Fruit fly (Drosophila melanogaster) whole organism, embryonic: ENCODE data around the gene Rab3GAP1.

Experiments used
- Atf6 ChIP-seq: fragments of 200-800 bp; sonication (Bioruptor generic); IDR thresholded peaks from 2 replicates; pipeline ENCODE4 v1.3.6; 2022; ENCODE audit warnings: missing biosample characterization, missing genetic modification characterization
- Bdp1 ChIP-seq: fragments of 200-800 bp; sonication (Bioruptor generic); optimal IDR thresholded peaks from 3 replicates; lab custom pipeline; 2016; ENCODE audit warnings: missing biosample characterization, missing genetic modification characterization
- BtbVII ChIP-seq: fragments of 200-800 bp; sonication (Bioruptor generic); optimal IDR thresholded peaks from 3 replicates; lab custom pipeline; 2017; ENCODE audit warnings: missing biosample characterization, mild to moderate bottlenecking, missing genetic modification characterization
- CG11456 ChIP-seq: fragments of 200-800 bp; sonication (Bioruptor generic); IDR thresholded peaks from 3 replicates; pipeline ENCODE4 v1.3.6; 2022; ENCODE audit warnings: missing biosample characterization, missing genetic modification characterization
- CG14710 ChIP-seq: fragments of 200-800 bp; sonication (Bioruptor generic); optimal IDR thresholded peaks from 3 replicates; lab custom pipeline; 2019; ENCODE audit warnings: missing biosample characterization, mild to moderate bottlenecking, missing genetic modification characterization, moderate library complexity
- CG15011 ChIP-seq: fragments of 200-800 bp; sonication (Bioruptor generic); optimal IDR thresholded peaks from 3 replicates; lab custom pipeline; 2018; ENCODE audit warnings: missing biosample characterization, mild to moderate bottlenecking, missing genetic modification characterization
- CG1603 ChIP-seq: fragments of 200-800 bp; sonication (Bioruptor generic); optimal IDR thresholded peaks from 2 replicates; lab custom pipeline; 2019; ENCODE audit warnings: missing biosample characterization, mild to moderate bottlenecking, missing genetic modification characterization, moderate library complexity
- CG1647 ChIP-seq: fragments of 200-800 bp; sonication (Bioruptor generic); optimal IDR thresholded peaks from 3 replicates; lab custom pipeline; 2016; ENCODE audit warnings: missing biosample characterization, missing genetic modification characterization
- CG16863 ChIP-seq: fragments of 200-800 bp; sonication (Bioruptor generic); optimal IDR thresholded peaks from 3 replicates; lab custom pipeline; 2016; ENCODE audit warnings: missing biosample characterization, missing genetic modification characterization
- CG17186 ChIP-seq: fragments of 200-800 bp; sonication (Bioruptor generic); optimal IDR thresholded peaks from 3 replicates; lab custom pipeline; 2017; ENCODE audit warnings: missing biosample characterization, missing genetic modification reagents, missing genetic modification characterization
- CG2199 ChIP-seq: fragments of 200-800 bp; sonication (Bioruptor generic); IDR thresholded peaks from 3 replicates; pipeline ENCODE4 v1.3.6; 2022; ENCODE audit warnings: missing biosample characterization, missing genetic modification characterization
- CG3407 ChIP-seq: fragments of 200-800 bp; sonication (Bioruptor generic); optimal IDR thresholded peaks from 2 replicates; lab custom pipeline; 2018; ENCODE audit warnings: missing biosample characterization, mild to moderate bottlenecking, missing genetic modification characterization
- CG34224 ChIP-seq: fragments of 200-800 bp; sonication (Bioruptor generic); IDR thresholded peaks from 3 replicates; pipeline ENCODE4 v1.3.6; 2022; ENCODE audit warnings: missing biosample characterization, missing genetic modification characterization; ENCODE audit not compliant: partially characterized antibody
- CG42726 ChIP-seq: fragments of 200-800 bp; sonication (Bioruptor generic); IDR thresholded peaks from 2 replicates; pipeline ENCODE4 v1.3.6; 2022; ENCODE audit warnings: missing biosample characterization, missing genetic modification characterization; ENCODE audit not compliant: partially characterized antibody
- CG4730 ChIP-seq: fragments of 200-800 bp; sonication (Bioruptor generic); IDR thresholded peaks from 2 replicates; pipeline ENCODE4 v1.3.6; 2022; ENCODE audit warnings: missing biosample characterization, missing genetic modification characterization
- CG4820 ChIP-seq: fragments of 200-800 bp; sonication (Bioruptor generic); optimal IDR thresholded peaks from 3 replicates; lab custom pipeline; 2016; ENCODE audit warnings: missing biosample characterization, missing genetic modification characterization
- CG6654 ChIP-seq: fragments of 200-800 bp; sonication (Bioruptor generic); optimal IDR thresholded peaks from 2 replicates; lab custom pipeline; 2017; ENCODE audit warnings: missing biosample characterization, mild to moderate bottlenecking, missing genetic modification characterization
- CG7271 ChIP-seq: fragments of 200-800 bp; sonication (Bioruptor generic); optimal IDR thresholded peaks from 2 replicates; lab custom pipeline; 2018; ENCODE audit warnings: missing biosample characterization, mild to moderate bottlenecking, missing genetic modification characterization, moderate library complexity
- CG7786 ChIP-seq: fragments of 200-800 bp; sonication (Bioruptor generic); optimal IDR thresholded peaks from 2 replicates; lab custom pipeline; 2016; ENCODE audit warnings: missing biosample characterization, missing genetic modification characterization
- CG9727 ChIP-seq: fragments of 200-800 bp; sonication (Bioruptor generic); optimal IDR thresholded peaks from 3 replicates; lab custom pipeline; 2017; ENCODE audit warnings: missing biosample characterization, mild to moderate bottlenecking, missing genetic modification characterization
- CrebB ChIP-seq: fragments of 200-800 bp; sonication (Bioruptor generic); optimal IDR thresholded peaks from 3 replicates; lab custom pipeline; 2018; ENCODE audit warnings: missing biosample characterization, mild to moderate bottlenecking, missing genetic modification characterization
- Dref ChIP-seq: fragments of 200-800 bp; sonication (Bioruptor generic); IDR thresholded peaks from 2 replicates; pipeline ENCODE4 v1.3.6; 2022; ENCODE audit warnings: missing biosample characterization, missing genetic modification characterization
- Ets97D ChIP-seq: fragments of 200-800 bp; sonication (Bioruptor generic); optimal IDR thresholded peaks from 3 replicates; lab custom pipeline; 2016; ENCODE audit warnings: missing biosample characterization, missing genetic modification characterization
- GATAe ChIP-seq: fragments of 200-800 bp; sonication (Bioruptor generic); conservative IDR thresholded peaks from 2 replicates; pipeline ENCODE4 v1.3.6; 2022; ENCODE audit warnings: missing biosample characterization, missing genetic modification characterization
- H15 ChIP-seq: fragments of 200-800 bp; sonication (Bioruptor generic); IDR thresholded peaks from 3 replicates; pipeline ENCODE4 v1.3.6; 2022; ENCODE audit warnings: missing biosample characterization, missing genetic modification characterization
- HLH3B ChIP-seq: fragments of 200-800 bp; sonication (Bioruptor generic); IDR thresholded peaks from 2 replicates; pipeline ENCODE4 v1.3.6; 2022; ENCODE audit warnings: missing biosample characterization, missing genetic modification characterization
- Hmx ChIP-seq: fragments of 200-800 bp; sonication (Bioruptor generic); optimal IDR thresholded peaks from 2 replicates; lab custom pipeline; 2016; ENCODE audit warnings: missing biosample characterization, missing genetic modification characterization
- Hr39 ChIP-seq: fragments of >200 bp; optimal IDR thresholded peaks from 2 replicates; lab custom pipeline; 2017
- Jarid2 ChIP-seq: fragments of 200-800 bp; sonication (Bioruptor generic); optimal IDR thresholded peaks from 3 replicates; lab custom pipeline; 2017; ENCODE audit warnings: mild to moderate bottlenecking, missing biosample characterization, missing genetic modification reagents, missing genetic modification characterization
- NC2α ChIP-seq: fragments of 200-800 bp; sonication (Bioruptor generic); optimal IDR thresholded peaks from 2 replicates; lab custom pipeline; 2016; ENCODE audit warnings: missing biosample characterization, missing genetic modification characterization
- NfI ChIP-seq: fragments of 200-800 bp; sonication (Bioruptor generic); optimal IDR thresholded peaks from 3 replicates; lab custom pipeline; 2018; ENCODE audit warnings: missing biosample characterization, mild to moderate bottlenecking, missing genetic modification characterization, moderate library complexity
- Sin3A ChIP-seq: fragments of >200 bp; optimal IDR thresholded peaks from 2 replicates; lab custom pipeline; 2018
- aop ChIP-seq: fragments of 200-800 bp; sonication (Bioruptor generic); IDR thresholded peaks from 2 replicates; pipeline ENCODE4 v1.3.6; 2022; ENCODE audit warnings: missing biosample characterization, missing genetic modification characterization
- ase ChIP-seq: fragments of 200-800 bp; sonication (Bioruptor generic); IDR thresholded peaks from 3 replicates; pipeline ENCODE4 v1.3.6; 2022; ENCODE audit warnings: missing biosample characterization, missing genetic modification characterization
- ci ChIP-seq: fragments of 200-800 bp; sonication (Bioruptor generic); IDR thresholded peaks from 3 replicates; pipeline ENCODE4 v1.3.6; 2022; ENCODE audit warnings: missing biosample characterization, missing genetic modification characterization
- crol ChIP-seq: fragments of 200-800 bp; sonication (Bioruptor generic); IDR thresholded peaks from 2 replicates; pipeline ENCODE4 v1.3.6; 2022; ENCODE audit warnings: missing biosample characterization, missing genetic modification characterization
- cwo ChIP-seq: fragments of 200-800 bp; sonication (Bioruptor generic); optimal IDR thresholded peaks from 3 replicates; lab custom pipeline; 2017; ENCODE audit warnings: missing biosample characterization, missing genetic modification characterization, mild to moderate bottlenecking, moderate library complexity, missing genetic modification reagents
- dati ChIP-seq: fragments of 200-800 bp; sonication (Bioruptor generic); IDR thresholded peaks from 2 replicates; pipeline ENCODE4 v1.3.6; 2022; ENCODE audit warnings: missing biosample characterization, missing genetic modification characterization
- fd64A ChIP-seq: fragments of 200-800 bp; sonication (Bioruptor generic); optimal IDR thresholded peaks from 3 replicates; lab custom pipeline; 2018; ENCODE audit warnings: missing biosample characterization, mild to moderate bottlenecking, missing genetic modification characterization
- fd96Cb ChIP-seq: fragments of 200-800 bp; sonication (Bioruptor generic); optimal IDR thresholded peaks from 2 replicates; lab custom pipeline; 2018; ENCODE audit warnings: missing biosample characterization, mild to moderate bottlenecking, missing genetic modification characterization, moderate library complexity
- ftz-f1 ChIP-seq: fragments of 200-800 bp; sonication (Bioruptor generic); optimal IDR thresholded peaks from 2 replicates; lab custom pipeline; 2016; ENCODE audit warnings: missing biosample characterization, missing genetic modification characterization
- ind ChIP-seq: fragments of 200-800 bp; sonication (Bioruptor generic); optimal IDR thresholded peaks from 3 replicates; lab custom pipeline; 2016; ENCODE audit warnings: missing biosample characterization, missing genetic modification characterization
- lbe ChIP-seq: fragments of 200-800 bp; sonication (Bioruptor generic); optimal IDR thresholded peaks from 2 replicates; lab custom pipeline; 2016; ENCODE audit warnings: missing biosample characterization, mild to moderate bottlenecking, missing genetic modification characterization
- p53 ChIP-seq: fragments of 200-800 bp; sonication (Bioruptor generic); optimal IDR thresholded peaks from 2 replicates; lab custom pipeline; 2016; ENCODE audit warnings: missing biosample characterization, missing genetic modification characterization
- phol ChIP-seq: fragments of 200-800 bp; sonication (Bioruptor generic); optimal IDR thresholded peaks from 3 replicates; lab custom pipeline; 2018; ENCODE audit warnings: missing biosample characterization, mild to moderate bottlenecking, missing genetic modification characterization, moderate library complexity
- pum ChIP-seq: fragments of 200-800 bp; sonication (Bioruptor generic); optimal IDR thresholded peaks from 2 replicates; lab custom pipeline; 2016; ENCODE audit warnings: missing biosample characterization, missing genetic modification characterization
- salm ChIP-seq: fragments of 200-800 bp; sonication (Bioruptor generic); optimal IDR thresholded peaks from 2 replicates; lab custom pipeline; 2018; ENCODE audit warnings: missing biosample characterization, mild to moderate bottlenecking, missing genetic modification characterization
- seq ChIP-seq: fragments of 200-800 bp; sonication (Bioruptor generic); IDR thresholded peaks from 2 replicates; pipeline ENCODE4 v1.3.6; 2022; ENCODE audit warnings: missing biosample characterization, missing genetic modification characterization
- stc ChIP-seq: fragments of 200-800 bp; sonication (Bioruptor generic); IDR thresholded peaks from 2 replicates; pipeline ENCODE4 v1.3.6; 2022; ENCODE audit warnings: missing biosample characterization, missing genetic modification characterization
- tin ChIP-seq: fragments of 200-800 bp; sonication (Bioruptor generic); optimal IDR thresholded peaks from 3 replicates; lab custom pipeline; 2016; ENCODE audit warnings: missing biosample characterization, missing genetic modification characterization
- toy ChIP-seq: fragments of 200-800 bp; sonication (Bioruptor generic); IDR thresholded peaks from 2 replicates; pipeline ENCODE4 v1.3.6; 2022; ENCODE audit warnings: missing biosample characterization, missing genetic modification characterization
- zen ChIP-seq: fragments of 200-800 bp; sonication (Bioruptor generic); optimal IDR thresholded peaks from 3 replicates; lab custom pipeline; 2018; ENCODE audit warnings: missing biosample characterization, mild to moderate bottlenecking, missing genetic modification characterization, moderate library complexity

Gene Rab3GAP1

dm6 chr2L:1632730-1633172 is 21.8 kb upstream of the Rab3GAP1 start (continued):
- TF ChIP-seq Sin3A (no peak), CG17186 (GFP tag; lab: Kevin White, UChicago) (no peak), CG6654 (GFP tag; lab: Kevin White, UChicago) (peak; percentile 27), CG7786 (GFP tag; lab: Kevin White, UChicago) (peak; percentile 83), GATAe (GFP tag; lab: Robert Waterston, UW) (peak; percentile 87), CG34224 (no peak), NfI (peak; percentile 98), fd64A (GFP tag; lab: Kevin White, UChicago) (peak; percentile 9), CG15011 (peak; percentile 82), aop (GFP tag; lab: Robert Waterston, UW) (peak; percentile 94), stc (peak; percentile 96), p53 (GFP tag; lab: Kevin White, UChicago) (peak; percentile 62), CG3407 (GFP tag; lab: Kevin White, UChicago) (peak; percentile 32), HLH3B (GFP tag; lab: Robert Waterston, UW) (peak; percentile 98), CrebB (tag; lab: Kevin White, UChicago) (peak; percentile 88), salm (tag; lab: Kevin White, UChicago) (peak; percentile 83), ind (peak; percentile 94), toy (GFP tag; lab: Robert Waterston, UW) (peak; percentile 94), CG1603 (peak; percentile 83), ftz-f1 (GFP tag; lab: Kevin White, UChicago) (peak; percentile 88), CG14710 (tag; lab: Kevin White, UChicago) (no peak), CG4820 (GFP tag; lab: Kevin White, UChicago) (peak; percentile 93), crol (GFP tag; lab: Robert Waterston, UW) (peak; percentile 67), cwo (GFP tag; lab: Kevin White, UChicago) (peak; percentile 88), Hr39 (lab: Kevin White, UChicago) (no peak), seq (GFP tag; lab: Robert Waterston, UW) (peak; percentile 99), dati (GFP tag; lab: Robert Waterston, UW) (peak; percentile 94; the same call in 1 of the 2 replicates), CG9727 (GFP tag; lab: Kevin White, UChicago) (peak; percentile 90), CG16863 (GFP tag; lab: Kevin White, UChicago) (peak; percentile 94), Dref (GFP tag; lab: Robert Waterston, UW) (peak; percentile 40), Atf6 (GFP tag; lab: Robert Waterston, UW) (peak; percentile 99), zen (tag; lab: Kevin White, UChicago) (peak; percentile 51), CG1647 (GFP tag; lab: Kevin White, UChicago) (peak; percentile 97), Jarid2 (GFP tag; lab: Kevin White, UChicago) (peak; percentile 66), NC2α (peak; percentile 68), CG2199 (GFP tag; lab: Robert Waterston, UW) (peak; percentile 87), phol (tag; lab: Kevin White, UChicago) (peak; percentile 68), Bdp1 (peak; percentile 74), CG42726 (GFP tag; lab: Robert Waterston, UW) (no peak), fd96Cb (tag; lab: Kevin White, UChicago) (peak; percentile 89), CG7271 (tag; lab: Kevin White, UChicago) (no peak), Hmx (GFP tag; lab: Kevin White, UChicago) (peak; percentile 78), tin (GFP tag; lab: Kevin White, UChicago) (peak; percentile 97), CG11456 (GFP tag; lab: Robert Waterston, UW) (peak; percentile 99), ase (peak; percentile 98), Ets97D (GFP tag; lab: Kevin White, UChicago) (peak; percentile 88), lbe (GFP tag; lab: Kevin White, UChicago) (no peak), H15 (GFP tag; lab: Robert Waterston, UW) (peak; percentile 97), pum (GFP tag; lab: Kevin White, UChicago) (peak; percentile 92), ci (GFP tag; lab: Robert Waterston, UW) (peak; percentile 95), CG4730 (peak; percentile 97), BtbVII (GFP tag; lab: Kevin White, UChicago) (peak; percentile 91)
